Fruit fly (Drosophila melanogaster) whole organism, embryonic: ENCODE data around the gene salm.

ENCODE experiments used
- B-H1 ChIP-seq: fragments of 200-800 bp; sonication (Bioruptor generic); IDR thresholded peaks from 3 replicates; pipeline ENCODE4 v1.3.6; 2022; ENCODE audit warnings: missing biosample characterization, missing genetic modification characterization
- BEAF-32 ChIP-seq: fragments of 200-800 bp; sonication (Bioruptor generic); optimal IDR thresholded peaks from 3 replicates; lab custom pipeline; 2017; ENCODE audit warnings: missing biosample characterization, missing genetic modification characterization, mild to moderate bottlenecking, moderate library complexity, missing genetic modification reagents
- CG10209 ChIP-seq: fragments of 200-800 bp; sonication (Bioruptor generic); optimal IDR thresholded peaks from 3 replicates; lab custom pipeline; 2017; ENCODE audit warnings: missing biosample characterization, mild to moderate bottlenecking, missing genetic modification characterization, missing genetic modification reagents
- CG12071 ChIP-seq: fragments of 200-800 bp; sonication (Bioruptor generic); optimal IDR thresholded peaks from 3 replicates; lab custom pipeline; 2018; ENCODE audit warnings: missing biosample characterization, mild to moderate bottlenecking, missing genetic modification characterization
- CG12236 ChIP-seq: fragments of 200-800 bp; sonication (Bioruptor generic); optimal IDR thresholded peaks from 2 replicates; lab custom pipeline; 2016; ENCODE audit warnings: missing biosample characterization, missing genetic modification characterization
- CG13624 ChIP-seq: fragments of 200-800 bp; sonication (Bioruptor generic); optimal IDR thresholded peaks from 2 replicates; lab custom pipeline; 2016; ENCODE audit warnings: missing biosample characterization, missing genetic modification characterization
- CG13775 ChIP-seq: fragments of 200-800 bp; sonication (Bioruptor generic); optimal IDR thresholded peaks from 3 replicates; lab custom pipeline; 2017; ENCODE audit warnings: missing biosample characterization, mild to moderate bottlenecking, missing genetic modification characterization
- CG1602 ChIP-seq: fragments of 200-800 bp; sonication (Bioruptor generic); optimal IDR thresholded peaks from 3 replicates; lab custom pipeline; 2016; ENCODE audit warnings: missing biosample characterization, missing genetic modification characterization
- CG1603 ChIP-seq: fragments of 200-800 bp; sonication (Bioruptor generic); optimal IDR thresholded peaks from 2 replicates; lab custom pipeline; 2019; ENCODE audit warnings: missing biosample characterization, mild to moderate bottlenecking, missing genetic modification characterization, moderate library complexity
- CG17186 ChIP-seq: fragments of 200-800 bp; sonication (Bioruptor generic); optimal IDR thresholded peaks from 3 replicates; lab custom pipeline; 2017; ENCODE audit warnings: missing biosample characterization, missing genetic modification reagents, missing genetic modification characterization
- CG18599 ChIP-seq: fragments of 200-800 bp; sonication (Bioruptor generic); optimal IDR thresholded peaks from 3 replicates; lab custom pipeline; 2017; ENCODE audit warnings: missing biosample characterization, missing genetic modification characterization, mild to moderate bottlenecking, moderate library complexity, missing genetic modification reagents
- CG2120 ChIP-seq: fragments of 200-800 bp; sonication (Bioruptor generic); optimal IDR thresholded peaks from 3 replicates; lab custom pipeline; 2016; ENCODE audit warnings: missing biosample characterization, missing genetic modification characterization
- CG3407 ChIP-seq: fragments of 200-800 bp; sonication (Bioruptor generic); optimal IDR thresholded peaks from 2 replicates; lab custom pipeline; 2018; ENCODE audit warnings: missing biosample characterization, mild to moderate bottlenecking, missing genetic modification characterization
- CG6813 ChIP-seq: fragments of 200-800 bp; sonication (Bioruptor generic); optimal IDR thresholded peaks from 2 replicates; lab custom pipeline; 2017; ENCODE audit warnings: missing biosample characterization, missing genetic modification characterization, mild to moderate bottlenecking, moderate library complexity, missing genetic modification reagents
- CG7556 ChIP-seq: fragments of 200-800 bp; sonication (Bioruptor generic); optimal IDR thresholded peaks from 2 replicates; lab custom pipeline; 2017; ENCODE audit warnings: missing biosample characterization, mild to moderate bottlenecking, missing genetic modification characterization
- CG8388 ChIP-seq: fragments of 200-800 bp; sonication (Bioruptor generic); optimal IDR thresholded peaks from 2 replicates; lab custom pipeline; 2019; ENCODE audit warnings: missing biosample characterization, mild to moderate bottlenecking, missing genetic modification characterization, moderate library complexity
- CG8924 ChIP-seq: fragments of 200-800 bp; optimal IDR thresholded peaks from 3 replicates; lab custom pipeline; 2019; ENCODE audit warnings: missing biosample characterization, mild to moderate bottlenecking, missing genetic modification characterization, moderate library complexity
- CG9437 ChIP-seq: fragments of 200-800 bp; sonication (Bioruptor generic); optimal IDR thresholded peaks from 2 replicates; lab custom pipeline; 2018; ENCODE audit warnings: missing biosample characterization, mild to moderate bottlenecking, missing genetic modification characterization
- HLHmδ ChIP-seq: fragments of 200-800 bp; sonication (Bioruptor generic); optimal IDR thresholded peaks from 2 replicates; lab custom pipeline; 2018; ENCODE audit warnings: missing biosample characterization, mild to moderate bottlenecking, missing genetic modification characterization, moderate library complexity
- Hr78 ChIP-seq, 2 experiments: fragments of 200-800 bp in 1 of 2; fragments of >200 bp in 1 of 2; sonication (Bioruptor generic) in 1 of 2; optimal IDR thresholded peaks; 2 replicates each; lab custom pipeline; 2017 to 2019; ENCODE audit warnings: missing biosample characterization in 2 of 2, missing genetic modification characterization in 2 of 2, mild to moderate bottlenecking in 1 of 2, moderate library complexity in 1 of 2
- Jarid2 ChIP-seq: fragments of 200-800 bp; sonication (Bioruptor generic); optimal IDR thresholded peaks from 3 replicates; lab custom pipeline; 2017; ENCODE audit warnings: mild to moderate bottlenecking, missing biosample characterization, missing genetic modification reagents, missing genetic modification characterization
- MTF-1 ChIP-seq: fragments of 200-800 bp; sonication (Bioruptor generic); optimal IDR thresholded peaks from 2 replicates; lab custom pipeline; 2018; ENCODE audit warnings: missing biosample characterization, mild to moderate bottlenecking, missing genetic modification characterization, borderline replicate concordance
- PHDP ChIP-seq: fragments of 200-800 bp; sonication (Bioruptor generic); optimal IDR thresholded peaks from 3 replicates; lab custom pipeline; 2018; ENCODE audit warnings: missing biosample characterization, mild to moderate bottlenecking, missing genetic modification characterization, moderate library complexity
- Xbp1 ChIP-seq: fragments of 200-800 bp; sonication (Bioruptor generic); optimal IDR thresholded peaks from 3 replicates; lab custom pipeline; 2016; ENCODE audit warnings: missing biosample characterization, mild to moderate bottlenecking, missing genetic modification characterization
- al ChIP-seq: fragments of 200-800 bp; sonication (Bioruptor generic); IDR thresholded peaks from 2 replicates; pipeline ENCODE4 v1.3.6; 2022; ENCODE audit warnings: missing biosample characterization, missing genetic modification characterization
- bab2 ChIP-seq: fragments of 200-800 bp; sonication (Bioruptor generic); optimal IDR thresholded peaks from 2 replicates; lab custom pipeline; 2016; ENCODE audit warnings: missing biosample characterization, missing genetic modification characterization
- br ChIP-seq: fragments of >200 bp; optimal IDR thresholded peaks from 2 replicates; lab custom pipeline; 2017
- cato ChIP-seq: fragments of 200-800 bp; sonication (Bioruptor generic); optimal IDR thresholded peaks from 2 replicates; lab custom pipeline; 2016; ENCODE audit warnings: missing biosample characterization, missing genetic modification characterization, borderline replicate concordance
- dm ChIP-seq: fragments of 200-800 bp; sonication (Bioruptor generic); optimal IDR thresholded peaks from 3 replicates; lab custom pipeline; 2016; ENCODE audit warnings: missing biosample characterization, missing genetic modification characterization
- dmrt11E ChIP-seq: fragments of 200-800 bp; sonication (Bioruptor generic); optimal IDR thresholded peaks from 3 replicates; lab custom pipeline; 2018; ENCODE audit warnings: missing biosample characterization, mild to moderate bottlenecking, missing genetic modification characterization, moderate library complexity
- gem ChIP-seq: fragments of 200-800 bp; sonication (Bioruptor generic); optimal IDR thresholded peaks from 2 replicates; lab custom pipeline; 2019; ENCODE audit warnings: missing biosample characterization, mild to moderate bottlenecking, missing genetic modification characterization, moderate library complexity
- grau ChIP-seq: fragments of 200-800 bp; optimal IDR thresholded peaks from 3 replicates; lab custom pipeline; 2019; ENCODE audit warnings: missing biosample characterization, mild to moderate bottlenecking, missing genetic modification characterization, moderate library complexity
- hb ChIP-seq: fragments of 200-800 bp; sonication (Bioruptor generic); IDR thresholded peaks from 3 replicates; pipeline ENCODE4 v1.3.6; 2022; ENCODE audit warnings: missing biosample characterization, missing genetic modification characterization; ENCODE audit not compliant: partially characterized antibody
- kah ChIP-seq: fragments of 200-800 bp; sonication (Bioruptor generic); optimal IDR thresholded peaks from 2 replicates; lab custom pipeline; 2018; ENCODE audit warnings: missing biosample characterization, mild to moderate bottlenecking, missing genetic modification characterization
- knrl ChIP-seq: fragments of 200-800 bp; sonication (Bioruptor generic); IDR thresholded peaks from 3 replicates; pipeline ENCODE4 v1.3.6; 2022; ENCODE audit warnings: missing biosample characterization, missing genetic modification characterization; ENCODE audit not compliant: partially characterized antibody
- maf-S ChIP-seq: fragments of 200-800 bp; sonication (Bioruptor generic); optimal IDR thresholded peaks from 2 replicates; lab custom pipeline; 2016; ENCODE audit warnings: missing biosample characterization, missing genetic modification characterization
- psq ChIP-seq: fragments of 200-800 bp; sonication (Bioruptor generic); optimal IDR thresholded peaks from 2 replicates; lab custom pipeline; 2017; ENCODE audit warnings: missing biosample characterization, missing genetic modification characterization
- pum ChIP-seq: fragments of 200-800 bp; sonication (Bioruptor generic); optimal IDR thresholded peaks from 2 replicates; lab custom pipeline; 2016; ENCODE audit warnings: missing biosample characterization, missing genetic modification characterization
- row ChIP-seq: fragments of 200-800 bp; sonication (Bioruptor generic); IDR thresholded peaks from 3 replicates; pipeline ENCODE4 v1.3.6; 2022; ENCODE audit warnings: missing biosample characterization, missing genetic modification characterization
- sc ChIP-seq, 3 experiments: fragments of >200 bp in 2 of 3; fragments of 200-800 bp in 1 of 3; sonication (Bioruptor generic) in 1 of 3; optimal IDR thresholded peaks; 2 replicates in 2 of 3; 3 replicates in 1 of 3; lab custom pipeline; 2017; ENCODE audit warnings: mild to moderate bottlenecking in 1 of 3, missing biosample characterization in 1 of 3, missing genetic modification characterization in 1 of 3, missing genetic modification reagents in 1 of 3
- slbo ChIP-seq: fragments of 200-800 bp; sonication (Bioruptor generic); IDR thresholded peaks from 2 replicates; pipeline ENCODE4 v1.3.6; 2022; ENCODE audit warnings: missing biosample characterization, missing genetic modification characterization
- sna ChIP-seq: fragments of 200-800 bp; sonication (Bioruptor generic); IDR thresholded peaks from 2 replicates; pipeline ENCODE4 v1.3.6; 2022; ENCODE audit warnings: missing biosample characterization, missing genetic modification characterization; ENCODE audit not compliant: partially characterized antibody
- stc ChIP-seq: fragments of 200-800 bp; sonication (Bioruptor generic); IDR thresholded peaks from 2 replicates; pipeline ENCODE4 v1.3.6; 2022; ENCODE audit warnings: missing biosample characterization, missing genetic modification characterization
- tgo ChIP-seq: fragments of 200-800 bp; sonication (Bioruptor generic); IDR thresholded peaks from 3 replicates; pipeline ENCODE4 v1.3.6; 2022; ENCODE audit warnings: missing biosample characterization, missing genetic modification characterization
- toy ChIP-seq: fragments of 200-800 bp; sonication (Bioruptor generic); IDR thresholded peaks from 2 replicates; pipeline ENCODE4 v1.3.6; 2022; ENCODE audit warnings: missing biosample characterization, missing genetic modification characterization
- tx ChIP-seq: fragments of 200-800 bp; sonication (Bioruptor generic); optimal IDR thresholded peaks from 2 replicates; lab custom pipeline; 2016; ENCODE audit warnings: missing biosample characterization, missing genetic modification characterization
- unpg ChIP-seq: fragments of 200-800 bp; sonication (Bioruptor generic); optimal IDR thresholded peaks from 3 replicates; lab custom pipeline; 2018; ENCODE audit warnings: missing biosample characterization, mild to moderate bottlenecking, missing genetic modification characterization, moderate library complexity
- vfl ChIP-seq: fragments of 200-800 bp; sonication (Bioruptor generic); optimal IDR thresholded peaks from 2 replicates; lab custom pipeline; 2016; ENCODE audit warnings: missing biosample characterization, missing genetic modification characterization
- zen2 ChIP-seq: fragments of 200-800 bp; sonication (Bioruptor generic); IDR thresholded peaks from 3 replicates; pipeline ENCODE4 v1.3.6; 2022; ENCODE audit warnings: missing biosample characterization, missing genetic modification characterization; ENCODE audit not compliant: partially characterized antibody
- zf30C ChIP-seq: fragments of 200-800 bp; sonication (Bioruptor generic); optimal IDR thresholded peaks from 3 replicates; lab custom pipeline; 2018; ENCODE audit warnings: missing biosample characterization, mild to moderate bottlenecking, missing genetic modification characterization

salm gene

dm6 chr2L:11394099-11394498, 51.3 kb downstream of the salm start (continued):
- TF ChIP-seq HLHmδ (GFP tag; lab: Kevin White, UChicago) (no peak), dm (no peak), tx (no peak), row (GFP tag; lab: Robert Waterston, UW) (peak; percentile 68), sc (optimal IDR thresholded peaks at IDR 0.05; lab: Kevin White, UChicago) (no peak), sc (GFP tag; optimal IDR thresholded peaks at IDR 0.05; lab: Kevin White, UChicago) (peak; percentile 17), gem (tag; lab: Kevin White, UChicago) (peak; percentile 73), sna (GFP tag; lab: Robert Waterston, UW) (no peak), grau (tag; lab: Kevin White, UChicago) (peak; percentile 46), CG7556 (GFP tag; lab: Kevin White, UChicago) (peak; percentile 5), CG1602 (peak; percentile 32), MTF-1 (GFP tag; lab: Kevin White, UChicago) (no peak), CG8924 (tag; lab: Kevin White, UChicago) (peak; percentile 56), stc (GFP tag; lab: Robert Waterston, UW) (no peak), B-H1 (GFP tag; lab: Robert Waterston, UW) (no peak), bab2 (peak; percentile 14), pum (no peak), br (lab: Kevin White, UChicago) (no peak), PHDP (tag; lab: Kevin White, UChicago) (peak; percentile 33), toy (GFP tag; lab: Robert Waterston, UW) (no peak), CG3407 (GFP tag; lab: Kevin White, UChicago) (peak; percentile 7), vfl (GFP tag; lab: Kevin White, UChicago) (no peak), CG6813 (GFP tag; lab: Kevin White, UChicago) (no peak), Hr78 (GFP tag; optimal IDR thresholded peaks at IDR 0.05; lab: Kevin White, UChicago) (no peak), zf30C (GFP tag; lab: Kevin White, UChicago) (peak; percentile 28), al (GFP tag; lab: Robert Waterston, UW) (no peak), psq (GFP tag; lab: Kevin White, UChicago) (no peak), Jarid2 (GFP tag; lab: Kevin White, UChicago) (no peak), CG18599 (no peak), CG12236 (peak; percentile 10), dmrt11E (tag; lab: Kevin White, UChicago) (peak; percentile 47), CG10209 (peak; percentile 44), maf-S (GFP tag; lab: Kevin White, UChicago) (no peak), tgo (GFP tag; lab: Robert Waterston, UW) (peak; percentile 44; the same call in 1 of the 3 replicates), CG17186 (GFP tag; lab: Kevin White, UChicago) (no peak), CG12071 (no peak), CG2120 (peak; percentile 22), CG1603 (peak; percentile 80), Xbp1 (GFP tag; lab: Kevin White, UChicago) (peak; percentile 34), CG13624 (GFP tag; lab: Kevin White, UChicago) (no peak), unpg (GFP tag; lab: Kevin White, UChicago) (peak; percentile 60), kah (GFP tag; lab: Kevin White, UChicago) (no peak), slbo (peak; percentile 26; the same call in 1 of the 2 replicates), CG8388 (GFP tag; lab: Kevin White, UChicago) (peak; percentile 34), zen2 (GFP tag; lab: Robert Waterston, UW) (no peak), hb (GFP tag; lab: Robert Waterston, UW) (no peak), CG13775 (GFP tag; lab: Kevin White, UChicago) (peak; percentile 5), knrl (no peak), BEAF-32 (GFP tag; lab: Kevin White, UChicago) (no peak), CG9437 (GFP tag; lab: Kevin White, UChicago) (peak; percentile 3), cato (peak; percentile 39)
